Worm (Caenorhabditis elegans) whole organism, late embryonic: Measurements from ENCODE around the gene F22F7.4.

Experiments used
- C08G9.2 ChIP-seq: sonication (generic microtip); optimal IDR thresholded peaks from 2 replicates; lab custom pipeline; 2016; ENCODE audit warnings: mild to moderate bottlenecking, missing genetic modification characterization, moderate library complexity, missing compliant biosample characterization
- C38D4.7 ChIP-seq: fragments of 200-800 bp; sonication (Bioruptor generic); optimal IDR thresholded peaks from 2 replicates; lab custom pipeline; 2018; ENCODE audit warnings: mild to moderate bottlenecking, missing genetic modification characterization, moderate library complexity, missing compliant biosample characterization
- F13H6.1 ChIP-seq: sonication (generic microtip); optimal IDR thresholded peaks from 2 replicates; lab custom pipeline; 2016; ENCODE audit warnings: missing genetic modification characterization, missing compliant biosample characterization
- Y22D7AL.16 ChIP-seq: sonication (generic microtip); optimal IDR thresholded peaks from 2 replicates; lab custom pipeline; 2016; ENCODE audit warnings: missing genetic modification characterization, missing compliant biosample characterization
- ahr-1 ChIP-seq: sonication (generic microtip); optimal IDR thresholded peaks from 2 replicates; lab custom pipeline; 2016; ENCODE audit warnings: missing genetic modification characterization, missing compliant biosample characterization
- ceh-24 ChIP-seq: sonication (generic microtip); optimal IDR thresholded peaks from 2 replicates; lab custom pipeline; 2016; ENCODE audit warnings: mild to moderate bottlenecking, missing genetic modification characterization, missing compliant biosample characterization
- ceh-31 ChIP-seq: sonication (generic microtip); optimal IDR thresholded peaks from 2 replicates; lab custom pipeline; 2016; ENCODE audit warnings: missing genetic modification characterization, missing compliant biosample characterization
- ceh-48 ChIP-seq: sonication (generic microtip); optimal IDR thresholded peaks from 2 replicates; lab custom pipeline; 2016; ENCODE audit warnings: missing genetic modification characterization, inconsistent platforms, missing compliant biosample characterization
- ceh-6 ChIP-seq: fragments of 200-800 bp; sonication (Bioruptor generic); optimal IDR thresholded peaks from 2 replicates; lab custom pipeline; 2018; ENCODE audit warnings: mild to moderate bottlenecking, missing genetic modification characterization, missing compliant biosample characterization
- dve-1 ChIP-seq: sonication (generic microtip); optimal IDR thresholded peaks from 2 replicates; lab custom pipeline; 2017; ENCODE audit warnings: antibody characterized with exemption, mild to moderate bottlenecking, missing genetic modification characterization, missing compliant biosample characterization
- elt-4 ChIP-seq: sonication (generic microtip); optimal IDR thresholded peaks from 2 replicates; lab custom pipeline; 2016; ENCODE audit warnings: missing genetic modification characterization, missing compliant biosample characterization
- ets-4 ChIP-seq: sonication (generic microtip); optimal IDR thresholded peaks from 2 replicates; lab custom pipeline; 2016; ENCODE audit warnings: missing genetic modification characterization, missing compliant biosample characterization
- fkh-6 ChIP-seq: sonication (generic microtip); optimal IDR thresholded peaks from 2 replicates; lab custom pipeline; 2016; ENCODE audit warnings: missing genetic modification characterization, missing compliant biosample characterization
- gmeb-2 ChIP-seq: sonication (generic microtip); optimal IDR thresholded peaks from 2 replicates; lab custom pipeline; 2016; ENCODE audit warnings: missing genetic modification characterization, inconsistent platforms, missing compliant biosample characterization
- hlh-30 ChIP-seq: sonication (generic microtip); optimal IDR thresholded peaks from 2 replicates; lab custom pipeline; 2017; ENCODE audit warnings: antibody characterized with exemption, missing genetic modification characterization, missing compliant biosample characterization; ENCODE audit not compliant: insufficient read depth
- hlh-6 ChIP-seq: sonication (generic microtip); optimal IDR thresholded peaks from 2 replicates; lab custom pipeline; 2016; ENCODE audit warnings: missing genotype, missing genetic modification characterization, missing compliant biosample characterization
- nfya-1 ChIP-seq: sonication (generic microtip); optimal IDR thresholded peaks from 2 replicates; lab custom pipeline; 2017; ENCODE audit warnings: missing genetic modification characterization, mild to moderate bottlenecking, missing compliant biosample characterization, antibody characterized with exemption, moderate library complexity
- nhr-11 ChIP-seq: fragments of 150-350 bp; optimal IDR thresholded peaks from 2 replicates; lab custom pipeline; 2014; ENCODE audit warnings: missing biosample characterization, missing genetic modification characterization
- nhr-232 ChIP-seq: sonication (generic microtip); optimal IDR thresholded peaks from 2 replicates; lab custom pipeline; 2016; ENCODE audit warnings: missing genetic modification characterization, missing compliant biosample characterization
- odd-2 ChIP-seq: sonication (generic microtip); optimal IDR thresholded peaks from 2 replicates; lab custom pipeline; 2017; ENCODE audit warnings: antibody characterized with exemption, mild to moderate bottlenecking, missing genetic modification characterization, missing compliant biosample characterization
- pat-9 ChIP-seq: fragments of 200-800 bp; sonication (Bioruptor generic); optimal IDR thresholded peaks from 2 replicates; lab custom pipeline; 2018; ENCODE audit warnings: mild to moderate bottlenecking, missing genetic modification characterization, moderate library complexity, missing compliant biosample characterization
- pha-4 ChIP-seq: fragments of 150-350 bp; optimal IDR thresholded peaks from 2 replicates; lab custom pipeline; 2018; ENCODE audit warnings: missing biosample characterization, missing genetic modification reagents, missing genetic modification characterization
- pqm-1 ChIP-seq: sonication (generic microtip); optimal IDR thresholded peaks from 2 replicates; lab custom pipeline; 2016; ENCODE audit warnings: missing genetic modification characterization, missing compliant biosample characterization
- rnt-1 ChIP-seq: sonication (generic microtip); optimal IDR thresholded peaks from 2 replicates; lab custom pipeline; 2016; ENCODE audit warnings: missing genetic modification characterization, missing compliant biosample characterization
- sox-2 ChIP-seq: fragments of 200-800 bp; sonication (Bioruptor generic); IDR thresholded peaks from 2 replicates; pipeline ENCODE4 v1.3.6; 2022; ENCODE audit warnings: missing genetic modification reagents, missing genetic modification characterization, missing compliant biosample characterization
- sox-4 ChIP-seq: sonication (generic microtip); optimal IDR thresholded peaks from 2 replicates; lab custom pipeline; 2017; ENCODE audit warnings: mild to moderate bottlenecking, missing genetic modification characterization, inconsistent platforms, missing compliant biosample characterization
- tbx-7 ChIP-seq: sonication (generic microtip); optimal IDR thresholded peaks from 2 replicates; lab custom pipeline; 2016; ENCODE audit warnings: missing genotype, missing genetic modification characterization, missing compliant biosample characterization
- ttx-3 ChIP-seq: sonication (generic microtip); optimal IDR thresholded peaks from 2 replicates; lab custom pipeline; 2016; ENCODE audit warnings: missing genetic modification reagents, missing genetic modification characterization, missing compliant biosample characterization
- unc-42 ChIP-seq: sonication (generic microtip); optimal IDR thresholded peaks from 2 replicates; lab custom pipeline; 2016; ENCODE audit warnings: missing genotype, missing genetic modification characterization, missing compliant biosample characterization
- unc-55 ChIP-seq: sonication (generic microtip); optimal IDR thresholded peaks from 2 replicates; lab custom pipeline; 2017; ENCODE audit warnings: missing biosample characterization, missing genetic modification reagents, missing genetic modification characterization
- unc-86 ChIP-seq: sonication (generic microtip); optimal IDR thresholded peaks from 2 replicates; lab custom pipeline; 2016; ENCODE audit warnings: missing genetic modification characterization, missing compliant biosample characterization
- zip-5 ChIP-seq: sonication (generic microtip); optimal IDR thresholded peaks from 2 replicates; lab custom pipeline; 2016; ENCODE audit warnings: missing genetic modification characterization, missing compliant biosample characterization
- ztf-16 ChIP-seq: sonication (generic microtip); optimal IDR thresholded peaks from 2 replicates; lab custom pipeline; 2017; ENCODE audit warnings: missing genetic modification characterization, missing compliant biosample characterization

The F22F7.4 gene

ce11 chrV:2121910-2122362 lies 16.1 kb upstream of the F22F7.4 start, which contains the start of gene F22F7.8:
Gene F22F7.8 (minus strand): TSS chrV:2121960.
- TF ChIP-seq nhr-232 (tag; lab: Kevin White, UChicago) (no peak), hlh-6 (no peak), nhr-11 (tag; lab: Kevin White, UChicago) (no peak), ztf-16 (tag; lab: Kevin White, UChicago) (no peak), sox-2 (GFP tag; lab: Robert Waterston, UW) (no peak), ttx-3 (tag; lab: Kevin White, UChicago) (no peak), elt-4 (no peak), pqm-1 (no peak), ceh-24 (tag; lab: Kevin White, UChicago) (no peak), F13H6.1 (no peak), sox-4 (tag; lab: Kevin White, UChicago) (no peak), ets-4 (tag; lab: Kevin White, UChicago) (no peak)
- TF ChIP-seq, all 69 proteins: peak for 0

- TF ChIP-seq hlh-30 (tag; lab: Kevin White, UChicago), result no peak
- TF ChIP-seq, all 69 proteins: peak for 0
These were observed 13.7 kb upstream of the F22F7.4 start, which contains the start of gene F22F7.11 for ce11 chrV:2119529-2119928. Gene F22F7.11 (plus strand): TSS chrV:2119829.

ce11 chrV:2118574-2118973 lies 12.7 kb upstream of the F22F7.4 start, which contains the start of gene bgnt-1.2:
Gene bgnt-1.2 (minus strand): TSS chrV:2118674.
- TF ChIP-seq tbx-7 (tag; lab: Kevin White, UChicago) (no peak), ets-4 (tag; lab: Kevin White, UChicago) (no peak), hlh-6 (no peak), dve-1 (tag; lab: Kevin White, UChicago) (no peak), fkh-6 (tag; lab: Kevin White, UChicago) (no peak), ceh-24 (tag; lab: Kevin White, UChicago) (no peak), ceh-6 (GFP tag; lab: Kevin White, UChicago) (no peak), C38D4.7 (no peak), nhr-232 (tag; lab: Kevin White, UChicago) (no peak), C08G9.2 (tag; lab: Kevin White, UChicago) (no peak), unc-86 (tag; lab: Kevin White, UChicago) (no peak), Y22D7AL.16 (tag; lab: Kevin White, UChicago) (no peak), ceh-48 (no peak)

- no peak for TF ChIP-seq ahr-1
- TF ChIP-seq odd-2 (tag; lab: Kevin White, UChicago), result no peak
- TF ChIP-seq unc-55 (GFP tag; lab: Kevin White, UChicago), result no peak
- no peak for TF ChIP-seq unc-86 (tag; lab: Kevin White, UChicago)
- TF ChIP-seq pat-9 (tag; lab: Kevin White, UChicago), result no peak
- TF ChIP-seq elt-4, result no peak
- TF ChIP-seq gmeb-2, result no peak
- TF ChIP-seq rnt-1 (tag; lab: Kevin White, UChicago), result no peak
- no peak for TF ChIP-seq nhr-11 (tag; lab: Kevin White, UChicago)
- TF ChIP-seq zip-5 (tag; lab: Kevin White, UChicago), result no peak
- no peak for TF ChIP-seq ztf-16 (tag; lab: Kevin White, UChicago)
- TF ChIP-seq hlh-6, result no peak
These were observed 4.5 kb upstream of the F22F7.4 start, which contains the start of gene F22F7.3 for ce11 chrV:2110368-2110767. Gene F22F7.3 (plus strand): TSS chrV:2110668.

ce11 chrV:2109295-2109694 lies 3.4 kb upstream of the F22F7.4 start, which contains the start of gene ckb-4:
Gene ckb-4 (minus strand): TSS chrV:2109434.
- TF ChIP-seq pha-4 (no peak), nfya-1 (peak; percentile 11), C38D4.7 (no peak), ceh-48 (peak; percentile 62), ceh-31 (tag; lab: Kevin White, UChicago) (peak; percentile 19), unc-42 (tag; lab: Kevin White, UChicago) (peak; percentile 82)
